Fruit fly (Drosophila melanogaster): ENCODE results near the gene Osi21.

Osi21 gene

DNA sequence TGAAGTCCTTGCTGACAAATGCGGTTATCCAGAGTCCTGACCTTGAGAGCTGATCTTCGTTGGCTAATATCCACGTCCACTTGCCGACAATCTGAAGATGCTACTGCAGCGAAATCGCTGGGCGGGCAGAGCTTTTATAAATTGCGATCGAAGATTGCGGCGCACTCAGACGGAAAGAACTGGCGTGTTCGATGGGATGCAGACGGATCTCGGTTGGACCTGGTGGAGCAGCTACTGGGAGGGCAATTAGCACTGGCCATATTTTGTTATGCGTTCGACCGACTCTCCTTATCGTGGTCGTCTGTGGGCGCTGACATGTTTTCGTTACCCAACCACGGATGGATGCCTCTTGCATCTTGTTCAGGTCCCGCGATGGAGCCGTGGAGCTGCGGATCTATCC is at the start of gene Osi21:
Osi21 (minus strand) TSS at position 101 of the 400 bp plus-strand sequence.
- no peak for TF ChIP-seq CG17801 (GFP tag; optimal IDR thresholded peaks at IDR 0.05; ENCODE audit: partially characterized antibody)

DNA sequence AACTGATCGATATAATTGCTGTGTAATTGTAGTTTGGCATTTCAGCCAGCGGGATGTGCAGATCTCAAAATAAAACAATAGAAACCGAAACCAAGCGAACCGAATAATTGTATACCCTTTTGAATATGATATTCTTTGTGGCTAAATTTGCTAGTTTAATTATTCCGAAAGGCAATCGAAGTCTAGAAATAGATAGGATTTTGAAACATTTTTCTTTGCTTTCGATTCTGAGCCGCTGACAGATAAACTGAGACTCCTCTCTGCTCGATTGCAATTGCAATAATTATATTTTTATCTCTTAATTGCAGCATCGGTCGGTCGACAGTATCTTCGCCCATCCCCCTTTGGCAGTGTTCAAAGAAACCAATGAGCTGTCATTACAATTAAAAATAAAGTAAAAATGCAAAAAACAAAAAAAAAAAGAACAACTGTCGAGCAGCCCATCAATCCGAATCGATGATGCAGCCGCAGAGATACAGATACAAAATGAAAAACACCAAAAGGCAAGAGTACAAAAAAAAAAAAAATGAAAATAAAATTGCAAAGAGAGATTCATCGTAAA is 47.6 kb upstream of the Osi21 start:
- TF ChIP-seq CG17801 (GFP tag; optimal IDR thresholded peaks at IDR 0.05; ENCODE audit: partially characterized antibody) = no peak

DNA sequence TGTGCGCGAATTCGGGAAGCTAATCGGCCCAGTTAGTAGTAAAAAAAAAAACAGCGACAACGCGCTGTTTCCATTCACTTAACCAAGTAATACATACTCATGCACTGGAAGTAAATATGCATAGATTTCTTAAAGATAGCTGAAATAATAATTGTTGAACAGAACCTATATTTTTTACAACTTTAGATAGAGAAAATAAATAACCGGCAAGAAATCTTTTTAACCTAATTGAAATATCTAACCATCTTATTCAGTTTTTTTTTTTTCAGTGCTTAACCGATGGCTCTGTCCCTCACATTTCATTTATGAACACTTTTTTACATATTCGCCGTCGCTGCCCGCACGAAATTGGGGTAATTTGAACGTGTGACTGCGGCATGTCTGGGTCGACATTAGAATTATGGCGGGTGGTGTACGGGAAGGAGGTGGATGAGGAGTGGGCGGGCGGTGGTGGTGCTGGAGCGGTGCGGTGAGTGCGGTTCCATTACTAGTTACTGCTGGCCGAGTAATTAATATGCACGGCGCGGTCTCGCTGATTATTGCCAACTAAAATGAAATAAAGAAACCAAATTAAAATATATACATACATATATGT is 46.3 kb upstream of the Osi21 start:
- TF ChIP-seq CG17801 (GFP tag; optimal IDR thresholded peaks at IDR 0.05; ENCODE audit: partially characterized antibody) = no peak

DNA sequence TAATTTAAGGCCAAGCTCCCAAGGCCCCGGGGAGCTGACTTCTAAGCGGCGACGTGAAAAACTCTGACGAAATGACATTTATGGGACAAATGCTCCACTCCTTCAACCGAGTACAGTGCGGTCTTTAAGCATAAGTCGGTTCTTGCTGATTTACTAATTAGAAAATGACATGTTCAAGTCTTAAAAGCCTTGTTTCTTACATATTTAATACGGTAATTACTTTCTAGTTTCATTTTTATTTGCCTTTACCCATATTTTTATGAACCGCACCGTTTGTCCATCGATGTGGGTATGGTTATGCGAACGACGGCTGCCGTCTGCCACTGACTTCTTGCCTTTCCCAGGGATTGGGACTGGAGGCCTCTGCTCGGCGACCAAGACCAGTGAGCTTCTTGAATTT is 42.9 kb upstream of the Osi21 start:
- TF ChIP-seq CG17801 (GFP tag; optimal IDR thresholded peaks at IDR 0.05; ENCODE audit: partially characterized antibody) = no peak

DNA sequence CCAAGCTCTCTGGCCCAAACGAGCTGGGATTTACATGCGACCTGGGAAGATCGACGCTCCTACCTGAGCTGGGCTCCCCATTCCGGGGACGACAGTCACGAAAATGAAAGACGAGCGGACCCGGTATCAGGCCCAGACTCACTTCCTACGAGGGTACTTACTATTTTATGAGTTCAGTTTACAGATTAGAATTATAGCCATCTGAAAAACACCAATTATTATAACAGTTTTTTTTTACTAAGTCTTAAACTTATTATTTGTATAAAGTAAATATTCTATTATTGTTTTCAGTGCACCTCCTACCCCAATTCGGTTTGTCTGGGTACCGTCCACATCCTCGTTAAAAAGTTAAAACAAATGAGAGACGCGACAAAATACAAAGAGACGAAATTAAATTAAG is 40.9 kb upstream of the Osi21 start:
- TF ChIP-seq CG17801 (GFP tag; optimal IDR thresholded peaks at IDR 0.05; ENCODE audit: partially characterized antibody) = no peak

DNA sequence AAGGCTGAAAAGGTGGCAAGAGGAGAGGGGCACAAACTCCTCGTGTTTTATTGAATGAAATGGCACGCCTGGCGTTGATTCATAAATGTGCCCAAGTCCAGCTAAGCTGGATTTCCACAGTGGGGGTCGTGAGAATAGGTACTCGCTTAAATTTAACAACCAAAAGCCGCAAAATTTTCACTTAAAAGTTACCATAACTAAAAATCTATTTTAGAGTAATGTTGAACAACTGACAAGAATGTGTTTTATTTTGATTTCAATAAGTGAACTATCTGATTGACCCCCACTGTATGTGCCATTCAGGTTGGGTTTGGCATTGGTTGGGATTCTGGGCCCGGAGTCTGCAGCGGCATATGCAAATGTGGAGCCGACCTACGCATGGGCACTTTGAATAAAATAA is 38.4 kb upstream of the Osi21 start:
- TF ChIP-seq CG17801 (GFP tag; optimal IDR thresholded peaks at IDR 0.05; ENCODE audit: partially characterized antibody) = no peak

DNA sequence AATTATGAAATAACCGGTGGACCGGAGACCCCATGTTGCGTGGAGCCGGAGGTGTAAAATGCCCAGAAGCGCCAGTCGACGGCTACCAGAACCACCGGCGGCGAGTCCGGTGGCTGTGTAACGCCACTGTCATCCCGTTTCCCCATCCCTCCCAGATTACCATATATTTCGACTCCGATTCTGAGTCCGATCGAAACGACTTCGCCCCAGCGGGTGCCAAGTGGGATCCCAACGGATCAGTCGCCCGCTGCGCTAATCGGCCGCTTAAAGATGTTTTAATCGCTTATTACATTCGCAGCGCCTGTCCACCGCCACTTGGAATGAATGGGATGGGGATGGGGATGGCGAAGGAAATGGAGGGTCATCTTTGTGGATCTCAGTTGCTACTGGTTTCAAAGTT is 37.3 kb upstream of the Osi21 start:
- no peak for TF ChIP-seq CG17801 (GFP tag; optimal IDR thresholded peaks at IDR 0.05; ENCODE audit: partially characterized antibody)

DNA sequence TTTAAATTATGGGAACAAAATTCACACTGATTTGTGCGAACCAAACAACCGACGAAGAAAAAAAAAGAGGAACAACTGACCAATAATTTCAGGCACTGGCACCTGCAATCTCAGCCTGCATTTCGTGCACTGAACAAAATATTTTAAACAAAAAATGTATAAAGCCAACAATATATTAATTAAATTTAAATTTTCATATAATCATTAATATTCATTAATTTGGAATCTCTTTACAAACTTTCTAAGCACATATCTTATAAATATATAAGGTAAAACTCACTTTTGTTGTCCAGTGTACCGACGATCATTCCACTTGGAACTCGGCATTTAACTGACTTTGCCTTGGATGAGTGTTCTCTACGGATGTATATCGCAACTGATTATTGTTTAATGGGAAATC is 36.6 kb upstream of the Osi21 start:
- no peak for TF ChIP-seq CG17801 (GFP tag; optimal IDR thresholded peaks at IDR 0.05; ENCODE audit: partially characterized antibody)

DNA sequence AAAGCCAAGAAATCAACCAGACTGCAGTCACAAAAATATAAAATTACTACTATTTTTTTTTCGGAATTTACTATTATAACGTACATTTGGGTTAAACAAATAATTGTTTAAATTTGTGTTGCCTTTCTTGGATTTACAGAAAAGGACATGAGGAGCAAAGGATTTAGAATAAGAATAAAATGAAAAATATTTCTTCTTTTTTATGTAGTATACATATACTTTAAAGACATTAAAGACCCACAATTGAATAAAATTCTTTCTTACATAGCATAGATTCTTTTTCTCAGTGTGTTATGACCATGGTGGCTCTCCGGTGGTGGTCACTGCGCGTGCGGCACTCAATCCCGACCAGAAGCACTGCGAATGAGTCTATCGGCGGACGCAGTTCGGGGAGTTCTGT is 33.7 kb upstream of the Osi21 start:
- no peak for TF ChIP-seq CG17801 (GFP tag; optimal IDR thresholded peaks at IDR 0.05; ENCODE audit: partially characterized antibody)

DNA sequence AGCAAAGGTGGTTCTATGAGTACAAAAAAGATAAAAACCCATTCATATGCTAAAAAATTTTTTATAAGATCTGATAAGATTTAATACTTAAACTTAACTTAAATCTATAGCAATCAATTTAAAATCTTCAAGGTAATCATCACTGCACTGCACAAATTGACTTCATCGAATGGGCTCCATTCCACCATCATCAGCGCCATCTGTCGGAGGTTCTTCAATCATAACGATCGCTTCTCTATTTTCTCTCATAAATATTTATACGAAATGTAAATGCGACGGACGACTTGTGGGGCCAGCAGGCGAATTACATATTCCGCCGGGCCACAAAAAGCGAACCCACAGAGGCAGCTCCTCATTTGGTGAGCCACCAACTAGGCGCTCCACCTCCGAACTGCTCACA is 33.0 kb upstream of the Osi21 start:
- TF ChIP-seq CG17801 (GFP tag; optimal IDR thresholded peaks at IDR 0.05; ENCODE audit: partially characterized antibody) = no peak

DNA sequence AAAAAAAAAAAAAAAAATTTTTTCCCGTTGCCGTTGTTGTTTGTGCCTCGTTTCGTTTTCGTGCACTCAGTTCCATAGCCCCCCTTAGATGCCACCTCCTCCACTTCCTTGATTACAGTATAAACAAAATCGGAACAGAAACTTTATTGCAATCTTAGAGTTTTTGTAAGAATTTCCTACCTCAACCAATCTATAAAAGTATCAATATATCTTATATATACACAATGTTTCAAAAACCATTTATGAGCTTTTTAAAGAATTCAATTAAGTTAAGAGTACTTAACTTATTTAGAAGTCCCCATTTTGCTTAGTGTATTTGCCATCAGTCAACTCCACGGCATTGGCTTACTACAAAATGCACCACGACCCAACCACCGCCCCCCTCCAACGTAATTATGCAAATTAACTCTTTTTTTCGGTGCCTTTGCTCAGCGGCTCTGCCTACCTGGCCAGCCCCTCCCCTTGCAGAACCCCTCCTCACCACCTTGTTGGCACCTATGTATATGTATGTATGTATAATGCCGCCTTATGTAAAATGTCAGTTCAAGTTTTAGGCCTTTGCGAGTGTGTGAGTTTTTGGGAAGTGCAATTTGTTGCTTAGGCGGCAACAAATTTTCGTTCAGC is 32.3 kb upstream of the Osi21 start:
- no peak for TF ChIP-seq CG17801 (GFP tag; optimal IDR thresholded peaks at IDR 0.05; ENCODE audit: partially characterized antibody)

DNA sequence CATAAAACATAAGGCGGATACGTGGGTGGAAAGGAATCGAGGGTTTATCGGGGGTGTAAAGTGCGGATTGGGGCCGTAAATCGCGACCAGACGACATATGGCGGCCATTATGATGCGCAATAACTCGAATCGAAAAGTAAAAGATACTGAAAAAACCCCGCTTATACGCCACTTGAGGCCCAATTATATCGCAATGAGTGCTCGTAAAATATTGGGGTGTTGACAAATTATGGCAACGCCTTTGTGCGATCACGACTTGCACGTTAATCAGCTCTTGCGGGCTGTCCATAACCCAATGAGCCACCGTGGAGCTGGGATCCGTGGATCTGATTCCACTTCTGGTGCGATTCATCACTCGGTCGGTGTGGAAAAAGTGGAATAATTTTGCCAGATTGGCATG is 24.3 kb upstream of the Osi21 start:
- no peak for TF ChIP-seq CG17801 (GFP tag; optimal IDR thresholded peaks at IDR 0.05; ENCODE audit: partially characterized antibody)

DNA sequence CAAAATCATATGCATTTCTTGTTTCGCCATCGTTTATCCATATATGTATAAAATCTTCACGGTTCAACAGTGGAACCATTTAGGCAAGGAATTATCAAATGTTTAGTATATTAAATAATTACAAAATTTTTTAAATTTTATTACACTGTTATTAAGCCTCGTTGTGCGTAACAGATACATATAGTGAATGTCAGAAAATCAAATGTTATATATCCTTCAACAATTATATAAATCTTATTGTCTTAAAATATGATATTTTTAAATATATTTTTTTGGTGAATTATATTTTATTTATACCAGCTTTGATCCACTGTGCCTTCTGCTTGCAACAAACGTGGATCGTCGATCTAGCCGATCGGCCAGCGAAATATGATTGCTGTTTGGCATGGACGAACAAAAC is 21.6 kb upstream of the Osi21 start:
- no peak for TF ChIP-seq CG17801 (GFP tag; optimal IDR thresholded peaks at IDR 0.05; ENCODE audit: partially characterized antibody)

DNA sequence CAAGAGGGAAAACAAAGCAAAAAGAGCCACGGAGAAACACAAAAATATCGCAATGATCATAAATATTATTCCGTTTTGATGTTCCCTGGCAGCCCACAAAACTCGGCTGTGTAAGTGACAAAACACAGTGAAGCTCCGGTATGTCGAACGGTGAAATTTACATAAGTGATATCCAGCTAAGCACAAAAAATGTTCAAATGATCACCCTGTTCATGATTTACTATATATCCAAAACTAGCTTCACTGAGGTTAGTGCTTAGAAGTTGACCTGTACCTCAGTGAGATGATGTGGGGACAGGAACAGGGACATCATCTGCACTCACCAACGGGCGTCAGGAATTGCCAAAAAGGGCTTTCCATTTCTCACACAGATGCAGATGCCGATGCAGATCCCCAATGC is 20.6 kb upstream of the Osi21 start:
- no peak for TF ChIP-seq CG17801 (GFP tag; optimal IDR thresholded peaks at IDR 0.05; ENCODE audit: partially characterized antibody)

DNA sequence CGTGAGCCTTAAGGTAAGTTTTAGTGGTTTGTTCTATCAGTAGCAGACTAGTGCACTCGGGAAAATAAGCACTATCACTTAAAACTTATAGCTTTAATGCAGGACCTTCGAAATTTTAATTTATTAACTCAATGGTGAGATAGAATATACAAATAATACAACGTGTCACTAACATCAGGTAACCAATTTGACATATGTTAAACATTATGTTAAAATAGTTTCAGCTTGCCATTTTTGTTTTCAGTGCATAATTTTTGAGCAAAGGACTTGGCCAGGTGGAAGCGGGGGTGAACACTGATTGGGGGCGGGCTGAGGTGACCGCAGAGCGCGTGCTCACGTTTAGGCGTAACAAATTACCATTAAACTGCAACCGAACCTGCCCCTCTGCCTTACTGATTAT is 17.0 kb upstream of the Osi21 start:
- no peak for TF ChIP-seq CG17801 (GFP tag; optimal IDR thresholded peaks at IDR 0.05; ENCODE audit: partially characterized antibody)

DNA sequence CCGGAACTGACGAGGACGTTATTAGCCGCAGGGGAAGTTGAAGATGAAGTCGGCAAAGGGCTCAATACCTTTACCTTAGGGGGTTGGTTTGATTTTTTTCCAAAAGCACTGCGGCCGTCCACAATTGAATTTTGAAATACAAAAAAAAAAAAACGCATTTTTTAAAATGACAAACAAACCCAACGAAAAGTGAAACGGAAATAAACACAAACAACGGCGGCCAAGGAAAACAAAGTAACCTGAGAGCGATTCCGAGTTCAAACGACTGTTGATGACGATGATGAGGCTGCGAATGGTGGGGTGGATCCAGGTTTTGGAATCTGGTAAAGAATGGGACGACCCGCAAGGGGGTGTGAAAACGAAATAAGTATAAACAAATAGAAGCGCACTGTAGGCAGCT is 11.0 kb upstream of the Osi21 start:
- TF ChIP-seq CG17801 (GFP tag; optimal IDR thresholded peaks at IDR 0.05; ENCODE audit: partially characterized antibody) = no peak

DNA sequence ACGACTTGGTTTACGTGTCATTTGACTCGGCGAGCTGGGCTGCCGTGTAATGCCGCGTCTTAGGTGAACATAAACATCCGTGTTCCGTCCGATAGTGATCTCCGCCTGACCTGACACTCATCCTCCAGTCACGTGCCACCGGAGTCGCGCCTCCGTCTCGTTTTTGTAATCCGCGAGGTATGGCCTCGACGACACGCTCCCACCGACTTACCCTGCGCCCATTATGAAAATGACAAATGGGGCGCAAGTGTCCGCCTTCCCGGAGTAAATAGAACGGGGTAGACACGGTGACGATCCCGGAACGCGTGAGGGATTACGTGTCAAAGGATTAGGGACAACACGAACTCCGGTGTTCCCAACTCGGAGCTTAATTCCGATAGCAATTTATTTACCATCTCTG is 10.3 kb upstream of the Osi21 start:
- TF ChIP-seq CG17801 (GFP tag; optimal IDR thresholded peaks at IDR 0.05; ENCODE audit: partially characterized antibody) = no peak
